Worm (Caenorhabditis elegans) whole organism, L1 larva: Measurements from ENCODE around the gene mrpl-50.

ENCODE experiments used
- C04F5.9 ChIP-seq: sonication (generic microtip); optimal IDR thresholded peaks from 2 replicates; lab custom pipeline; 2016; ENCODE audit warnings: missing genetic modification characterization, missing compliant biosample characterization
- C16A3.4 ChIP-seq: fragments of 150-350 bp; optimal IDR thresholded peaks from 2 replicates; lab custom pipeline; 2014; ENCODE audit warnings: missing biosample characterization, missing genetic modification characterization
- C34B4.2 ChIP-seq: sonication (generic microtip); optimal IDR thresholded peaks from 2 replicates; lab custom pipeline; 2017; ENCODE audit warnings: mild to moderate bottlenecking, missing genetic modification characterization, missing compliant biosample characterization
- Y116A8C.19 ChIP-seq: sonication (generic microtip); optimal IDR thresholded peaks from 2 replicates; lab custom pipeline; 2016; ENCODE audit warnings: missing compliant biosample characterization, missing genetic modification characterization, borderline replicate concordance
- aha-1 ChIP-seq: fragments of 150-350 bp; optimal IDR thresholded peaks from 2 replicates; lab custom pipeline; 2014; ENCODE audit warnings: missing biosample characterization, missing genetic modification characterization
- alr-1 ChIP-seq: fragments of 200-800 bp; sonication (Bioruptor generic); optimal IDR thresholded peaks from 2 replicates; lab custom pipeline; 2018; ENCODE audit warnings: borderline replicate concordance, mild to moderate bottlenecking, missing genetic modification characterization, missing compliant biosample characterization
- aly-2 ChIP-seq: fragments of 150-350 bp; optimal IDR thresholded peaks from 2 replicates; lab custom pipeline; 2014; ENCODE audit warnings: missing biosample characterization, missing genetic modification characterization
- ama-1 ChIP-seq: fragments of 150-350 bp; optimal IDR thresholded peaks from 2 replicates; lab custom pipeline; 2014
- blmp-1 ChIP-seq: fragments of 150-350 bp; optimal IDR thresholded peaks from 2 replicates; lab custom pipeline; 2014; ENCODE audit warnings: missing biosample characterization, missing genetic modification characterization
- ceh-8 ChIP-seq: fragments of 200-800 bp; sonication (Bioruptor generic); optimal IDR thresholded peaks from 2 replicates; lab custom pipeline; 2018; ENCODE audit warnings: mild to moderate bottlenecking, missing genetic modification characterization, moderate library complexity, missing compliant biosample characterization
- ceh-82 ChIP-seq, 3 experiments: fragments of 150-350 bp in 1 of 3; sonication (generic microtip) in 2 of 3; optimal IDR thresholded peaks; 2 replicates each; lab custom pipeline; 2014 to 2017; ENCODE audit warnings: missing biosample characterization in 3 of 3, missing genetic modification characterization in 3 of 3
- dpl-1 ChIP-seq, 3 experiments: fragments of 150-350 bp in 2 of 3; sonication (generic microtip) in 1 of 3; optimal IDR thresholded peaks; 2 replicates each; lab custom pipeline; 2014 to 2017; ENCODE audit warnings: missing biosample characterization in 3 of 3, missing genetic modification characterization in 3 of 3, missing genetic modification reagents in 3 of 3
- dsc-1 ChIP-seq: sonication (generic microtip); optimal IDR thresholded peaks from 2 replicates; lab custom pipeline; 2016; ENCODE audit warnings: mild to moderate bottlenecking, missing genetic modification characterization, missing compliant biosample characterization
- efl-1 ChIP-seq, 4 experiments: fragments of 150-350 bp; optimal IDR thresholded peaks in 3 of 4; peaks in 1 of 4; 1 replicate in 1 of 4; 2 replicates in 3 of 4; lab custom pipeline; 2014; ENCODE audit warnings: missing biosample characterization in 2 of 4, missing genetic modification characterization in 2 of 4, missing genetic modification reagents in 2 of 4
- efl-3 ChIP-seq: fragments of 200-800 bp; sonication (Bioruptor generic); optimal IDR thresholded peaks from 2 replicates; lab custom pipeline; 2018; ENCODE audit warnings: mild to moderate bottlenecking, missing genetic modification characterization, missing compliant biosample characterization
- elt-2 ChIP-seq: sonication (generic microtip); optimal IDR thresholded peaks from 2 replicates; lab custom pipeline; 2016; ENCODE audit warnings: missing genetic modification characterization, mild to moderate bottlenecking, inconsistent platforms, missing compliant biosample characterization, missing genetic modification reagents
- fkh-8 ChIP-seq: sonication (generic microtip); optimal IDR thresholded peaks from 2 replicates; lab custom pipeline; 2016; ENCODE audit warnings: mild to moderate bottlenecking, missing genetic modification characterization, missing compliant biosample characterization
- fos-1 ChIP-seq: fragments of 150-350 bp; optimal IDR thresholded peaks from 2 replicates; lab custom pipeline; 2014; ENCODE audit warnings: missing biosample characterization, missing genetic modification characterization
- hlh-17 ChIP-seq: fragments of 200-800 bp; sonication (Bioruptor generic); optimal IDR thresholded peaks from 2 replicates; lab custom pipeline; 2018; ENCODE audit warnings: missing genetic modification characterization, mild to moderate bottlenecking, missing compliant biosample characterization, moderate library complexity, borderline replicate concordance
- hpl-2 ChIP-seq: fragments of 150-350 bp; optimal IDR thresholded peaks from 2 replicates; lab custom pipeline; 2014; ENCODE audit warnings: missing biosample characterization, missing genetic modification reagents, missing genetic modification characterization
- jun-1 ChIP-seq: fragments of 150-350 bp; optimal IDR thresholded peaks from 2 replicates; lab custom pipeline; 2014; ENCODE audit warnings: missing biosample characterization, missing genetic modification reagents, missing genetic modification characterization
- lin-14 ChIP-seq: fragments of 200-800 bp; sonication (Bioruptor generic); optimal IDR thresholded peaks from 2 replicates; lab custom pipeline; 2018; ENCODE audit warnings: mild to moderate bottlenecking, missing genetic modification characterization, moderate library complexity, missing compliant biosample characterization
- lin-35 ChIP-seq, 2 experiments: fragments of 150-350 bp; optimal IDR thresholded peaks; 2 replicates each; lab custom pipeline; 2014; ENCODE audit warnings: missing biosample characterization in 2 of 2, missing genetic modification characterization in 2 of 2, missing genetic modification reagents in 2 of 2
- lin-39 ChIP-seq: fragments of 150-350 bp; optimal IDR thresholded peaks from 2 replicates; lab custom pipeline; 2014; ENCODE audit warnings: missing biosample characterization, missing genetic modification reagents, missing genetic modification characterization
- lsy-2 ChIP-seq, 2 experiments: fragments of 150-350 bp; optimal IDR thresholded peaks; 2 replicates each; lab custom pipeline; 2014; ENCODE audit warnings: missing biosample characterization in 2 of 2, missing genetic modification characterization in 2 of 2
- mdl-1 ChIP-seq, 2 experiments: fragments of 150-350 bp; optimal IDR thresholded peaks; 2 replicates each; lab custom pipeline; 2014 to 2017; ENCODE audit warnings: missing biosample characterization in 2 of 2, missing genetic modification characterization in 2 of 2, inconsistent platforms in 1 of 2
- mef-2 ChIP-seq: fragments of 150-350 bp; optimal IDR thresholded peaks from 2 replicates; lab custom pipeline; 2014; ENCODE audit warnings: missing biosample characterization, missing genetic modification characterization
- mep-1 ChIP-seq: fragments of 150-350 bp; optimal IDR thresholded peaks from 2 replicates; lab custom pipeline; 2014; ENCODE audit warnings: missing biosample characterization, missing genetic modification characterization
- nhr-11 ChIP-seq: fragments of 150-350 bp; optimal IDR thresholded peaks from 2 replicates; lab custom pipeline; 2014; ENCODE audit warnings: missing biosample characterization, missing genetic modification characterization
- nhr-19 ChIP-seq: fragments of 200-800 bp; sonication (Bioruptor generic); conservative IDR thresholded peaks from 2 replicates; pipeline ENCODE4 v1.3.6; 2022; ENCODE audit warnings: missing genetic modification characterization, missing compliant biosample characterization
- nhr-20 ChIP-seq: sonication (generic microtip); optimal IDR thresholded peaks from 2 replicates; lab custom pipeline; 2016; ENCODE audit warnings: mild to moderate bottlenecking, missing genetic modification characterization, missing compliant biosample characterization
- nhr-237 ChIP-seq: fragments of 150-350 bp; optimal IDR thresholded peaks from 2 replicates; lab custom pipeline; 2014; ENCODE audit warnings: missing biosample characterization, missing genetic modification characterization
- nhr-28 ChIP-seq: fragments of 150-350 bp; optimal IDR thresholded peaks from 2 replicates; lab custom pipeline; 2014; ENCODE audit warnings: missing biosample characterization, missing genetic modification characterization
- nhr-47 ChIP-seq: sonication (generic microtip); optimal IDR thresholded peaks from 2 replicates; lab custom pipeline; 2016; ENCODE audit warnings: mild to moderate bottlenecking, missing genetic modification characterization, moderate library complexity, missing compliant biosample characterization
- nhr-71 ChIP-seq: sonication (generic microtip); optimal IDR thresholded peaks from 2 replicates; lab custom pipeline; 2016; ENCODE audit warnings: mild to moderate bottlenecking, missing genetic modification characterization, moderate library complexity, missing compliant biosample characterization
- nhr-77 ChIP-seq: fragments of 150-350 bp; optimal IDR thresholded peaks from 2 replicates; lab custom pipeline; 2014; ENCODE audit warnings: missing biosample characterization, missing genetic modification characterization
- pag-3 ChIP-seq: sonication (generic microtip); optimal IDR thresholded peaks from 2 replicates; lab custom pipeline; 2017; ENCODE audit warnings: missing genetic modification characterization, mild to moderate bottlenecking, missing compliant biosample characterization, antibody characterized with exemption, borderline replicate concordance; ENCODE audit not compliant: insufficient read depth
- pqm-1 ChIP-seq: sonication (generic microtip); optimal IDR thresholded peaks from 3 replicates; lab custom pipeline; 2017; ENCODE audit warnings: missing biosample characterization, missing genetic modification characterization
- rnt-1 ChIP-seq: sonication (generic microtip); optimal IDR thresholded peaks from 2 replicates; lab custom pipeline; 2016; ENCODE audit warnings: mild to moderate bottlenecking, missing genetic modification characterization, moderate library complexity, missing compliant biosample characterization
- skn-1 ChIP-seq: fragments of 150-350 bp; optimal IDR thresholded peaks from 2 replicates; lab custom pipeline; 2014; ENCODE audit warnings: missing biosample characterization, missing genetic modification characterization
- snu-23 ChIP-seq: sonication (generic microtip); optimal IDR thresholded peaks from 2 replicates; lab custom pipeline; 2016; ENCODE audit warnings: missing genetic modification characterization, missing compliant biosample characterization
- swsn-7 ChIP-seq: sonication (generic microtip); optimal IDR thresholded peaks from 2 replicates; lab custom pipeline; 2016; ENCODE audit warnings: missing genetic modification characterization, missing compliant biosample characterization
- tbx-2 ChIP-seq: sonication (generic microtip); optimal IDR thresholded peaks from 2 replicates; lab custom pipeline; 2016; ENCODE audit warnings: missing genetic modification characterization, missing compliant biosample characterization
- unc-30 ChIP-seq: sonication (generic microtip); optimal IDR thresholded peaks from 2 replicates; lab custom pipeline; 2017; ENCODE audit warnings: missing biosample characterization, missing genetic modification characterization
- xbp-1 ChIP-seq: sonication (generic microtip); optimal IDR thresholded peaks from 2 replicates; lab custom pipeline; 2016; ENCODE audit warnings: missing genetic modification characterization, missing compliant biosample characterization
- ztf-11 ChIP-seq, 2 experiments: sonication (generic microtip); optimal IDR thresholded peaks; 2 replicates each; lab custom pipeline; 2016 to 2017; ENCODE audit warnings: missing genetic modification characterization in 2 of 2, missing biosample characterization in 1 of 2, missing compliant biosample characterization in 1 of 2

mrpl-50 gene

DNA sequence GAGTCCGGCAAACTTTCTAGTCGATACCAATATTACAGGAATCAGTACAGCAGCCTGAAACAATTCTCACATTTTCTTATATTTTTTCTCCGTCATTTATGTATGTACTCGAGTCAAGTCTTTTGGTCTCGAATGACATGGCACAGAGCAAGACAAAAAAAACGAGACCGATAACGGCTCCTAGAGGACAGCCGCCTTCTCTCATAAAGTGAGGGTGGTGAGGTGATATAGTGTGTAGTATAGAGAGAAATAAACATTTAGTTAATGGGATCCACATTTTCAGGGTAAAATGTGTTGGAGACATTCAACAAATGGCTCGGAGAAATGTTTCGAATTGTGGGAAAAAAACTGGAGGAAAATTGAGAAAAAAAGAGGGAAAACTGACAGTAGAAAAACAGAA lies 32.6 kb downstream of the mrpl-50 start (continued):
- no peak for TF ChIP-seq pag-3 (tag; lab: Kevin White, UChicago)
- TF ChIP-seq nhr-20 (tag; lab: Kevin White, UChicago), result no peak
- no peak for TF ChIP-seq fkh-8 (tag; lab: Kevin White, UChicago)
- no peak for TF ChIP-seq nhr-28 (tag; lab: Kevin White, UChicago)
- peak; percentile 21 for TF ChIP-seq swsn-7 (tag; lab: Kevin White, UChicago)
- no peak for TF ChIP-seq C04F5.9 (tag; lab: Kevin White, UChicago)
- no peak for TF ChIP-seq ztf-11 (tag; optimal IDR thresholded peaks at IDR 0.05; lab: Kevin White, UChicago)
- TF ChIP-seq dsc-1 (tag; lab: Kevin White, UChicago), result peak; percentile 84
- TF ChIP-seq mep-1 (tag; lab: Kevin White, UChicago), result peak; percentile 22
- no peak for TF ChIP-seq hlh-17 (GFP tag; lab: Kevin White, UChicago)
- no peak for TF ChIP-seq pqm-1 (tag; lab: Kevin White, UChicago)
- no peak for TF ChIP-seq C16A3.4
- TF ChIP-seq unc-30 (tag; lab: Kevin White, UChicago), result no peak
- no peak for TF ChIP-seq nhr-77 (tag; lab: Kevin White, UChicago)
- TF ChIP-seq nhr-11 (tag; lab: Kevin White, UChicago), result no peak
- TF ChIP-seq hpl-2 (GFP tag; lab: Kevin White, UChicago), result no peak
- no peak for TF ChIP-seq xbp-1
- TF ChIP-seq ceh-8, result no peak
- TF ChIP-seq dpl-1 (GFP tag; optimal IDR thresholded peaks at IDR 0.05; lab: Kevin White, UChicago), result peak in 1 of 3 experiments; percentile 1
- peak; percentile 53 for TF ChIP-seq aly-2

DNA sequence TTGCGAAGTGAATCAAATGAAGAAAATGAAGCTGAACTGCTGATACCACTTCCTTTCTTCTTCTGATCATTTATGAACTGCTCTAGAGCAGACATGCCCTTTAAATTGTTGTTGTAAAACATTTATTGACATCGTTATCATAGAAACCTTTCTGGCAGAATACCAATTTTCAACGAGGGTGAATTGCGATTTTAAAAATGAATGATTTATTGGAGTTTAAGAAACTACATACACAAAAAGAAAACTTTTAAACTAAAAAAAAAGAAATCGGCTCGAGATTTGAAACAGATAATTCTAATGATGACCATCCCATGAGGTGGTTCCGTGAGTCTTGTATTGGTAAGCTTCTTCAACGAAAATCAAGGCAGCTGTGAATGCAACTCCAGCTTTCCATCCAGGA lies 34.4 kb downstream of the mrpl-50 start, which contains the start of gene sftd-3:
sftd-3 (minus strand) TSS at position 101 of the 400 bp plus-strand sequence.
- TF ChIP-seq lin-39 (tag; lab: Kevin White, UChicago) (no peak), hlh-17 (GFP tag; lab: Kevin White, UChicago) (no peak), xbp-1 (no peak), C34B4.2 (tag; lab: Kevin White, UChicago) (no peak), ztf-11 (tag; optimal IDR thresholded peaks at IDR 0.05; lab: Kevin White, UChicago) (no peak), elt-2 (tag; lab: Kevin White, UChicago) (no peak), nhr-237 (tag; lab: Kevin White, UChicago) (no peak), Y116A8C.19 (tag; lab: Kevin White, UChicago) (no peak), nhr-19 (GFP tag; lab: Robert Waterston, UW) (no peak), ama-1 (lab: Kevin White, UChicago) (no peak), alr-1 (tag; lab: Kevin White, UChicago) (no peak), jun-1 (tag; lab: Kevin White, UChicago) (no peak), skn-1 (tag; lab: Kevin White, UChicago) (no peak), fos-1 (tag; lab: Kevin White, UChicago) (no peak), efl-3 (GFP tag; lab: Kevin White, UChicago) (no peak), mep-1 (tag; lab: Kevin White, UChicago) (no peak), aha-1 (tag; lab: Kevin White, UChicago) (no peak), ceh-8 (no peak)

DNA sequence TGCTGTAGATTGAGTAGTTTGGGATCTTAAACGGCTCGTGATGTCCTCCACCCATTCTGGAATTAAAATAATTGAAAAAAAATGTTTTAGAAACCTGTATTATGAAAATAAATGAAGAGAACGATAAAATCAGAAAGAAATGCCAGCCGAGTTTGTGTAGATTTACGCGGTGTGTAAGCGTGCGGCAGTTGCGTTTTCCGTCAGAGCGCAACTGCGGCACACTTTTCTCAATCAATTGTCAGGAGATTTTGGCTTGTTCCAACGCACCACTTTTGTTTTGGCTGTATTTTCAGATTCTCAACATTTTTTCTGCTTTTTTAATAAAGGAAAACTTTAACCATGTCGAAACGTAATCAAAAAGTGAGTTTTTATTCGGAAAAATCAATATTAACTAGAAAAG lies 35.2 kb downstream of the mrpl-50 start, which contains the start of the genes ndub-3 and C18E9.2:
ndub-3 (minus strand) TSS at position 56 of the 400 bp plus-strand sequence.
C18E9.2 (plus strand) TSS at position 172 of the 400 bp plus-strand sequence.
- peak; percentile 55 for TF ChIP-seq C16A3.4
- TF ChIP-seq nhr-47, result peak; percentile 1
- TF ChIP-seq rnt-1 (tag; lab: Kevin White, UChicago), result peak; percentile 26
- TF ChIP-seq efl-3 (GFP tag; lab: Kevin White, UChicago), result no peak
- peak; percentile 13 to 75 for TF ChIP-seq lsy-2 (tag; optimal IDR thresholded peaks at IDR 0.05; lab: Kevin White, UChicago)
- TF ChIP-seq ceh-82 (tag; optimal IDR thresholded peaks at IDR 0.05; lab: Kevin White, UChicago), result peak in 2 of 3 experiments; percentile 4 to 64
- peak; percentile 50 for TF ChIP-seq lin-14 (GFP tag; lab: Kevin White, UChicago)
- peak; percentile 59 to 79 for TF ChIP-seq lin-35 (GFP tag; optimal IDR thresholded peaks at IDR 0.05; lab: Kevin White, UChicago)
- TF ChIP-seq snu-23 (GFP tag; lab: Kevin White, UChicago), result peak; percentile 32
- peak; percentile 38 to 66 (median 56) for TF ChIP-seq dpl-1 (GFP tag; optimal IDR thresholded peaks at IDR 0.05; lab: Kevin White, UChicago)
- peak; percentile 66 to 67 for TF ChIP-seq efl-1 (optimal IDR thresholded peaks at IDR 0.05; lab: Kevin White, UChicago)
- peak; percentile 48 to 95 for TF ChIP-seq efl-1 (GFP tag; optimal IDR thresholded peaks at IDR 0.05 in 1 of 2; lab: Kevin White, UChicago)
- peak; percentile 33 for TF ChIP-seq nhr-71 (tag; lab: Kevin White, UChicago)
- TF ChIP-seq mef-2, result no peak
- TF ChIP-seq mdl-1 (tag; optimal IDR thresholded peaks at IDR 0.05; lab: Kevin White, UChicago), result peak in 1 of 2 experiments; percentile 24
- TF ChIP-seq tbx-2 (tag; lab: Kevin White, UChicago), result peak; percentile 6
- TF ChIP-seq blmp-1 (tag; lab: Kevin White, UChicago), result no peak
